Fruit fly (Drosophila melanogaster) whole organism, larva: ENCODE results near the gene ND-ACP.

ENCODE experiments used
- noc ChIP-seq: fragments of 200-800 bp; sonication (Bioruptor generic); optimal IDR thresholded peaks from 3 replicates; lab custom pipeline; 2019; ENCODE audit warnings: missing biosample characterization, mild to moderate bottlenecking, missing genetic modification characterization, moderate library complexity

The ND-ACP gene

DNA sequence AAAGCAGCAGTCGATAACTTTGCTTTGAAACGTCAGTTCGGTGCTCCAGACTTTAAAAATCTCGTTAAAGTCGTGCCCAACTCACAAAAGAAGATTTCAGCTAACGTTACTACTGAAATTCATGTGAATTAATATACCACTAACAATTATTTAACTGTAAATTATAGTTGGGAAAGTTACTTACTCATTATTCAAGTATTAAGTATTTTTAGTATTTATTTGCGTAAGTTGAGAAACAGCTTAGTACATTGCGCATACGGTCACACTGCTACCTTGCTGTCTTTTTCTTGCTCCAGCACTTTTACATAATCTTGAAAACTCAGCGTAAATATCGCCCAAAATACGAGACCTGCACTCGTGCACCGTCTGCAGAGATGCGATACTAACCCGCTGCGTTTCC, at the start of gene ND-ACP:
Gene ND-ACP (plus strand): TSS at position 226 of the 400 bp plus-strand sequence.
- TF ChIP-seq noc, result no peak

DNA sequence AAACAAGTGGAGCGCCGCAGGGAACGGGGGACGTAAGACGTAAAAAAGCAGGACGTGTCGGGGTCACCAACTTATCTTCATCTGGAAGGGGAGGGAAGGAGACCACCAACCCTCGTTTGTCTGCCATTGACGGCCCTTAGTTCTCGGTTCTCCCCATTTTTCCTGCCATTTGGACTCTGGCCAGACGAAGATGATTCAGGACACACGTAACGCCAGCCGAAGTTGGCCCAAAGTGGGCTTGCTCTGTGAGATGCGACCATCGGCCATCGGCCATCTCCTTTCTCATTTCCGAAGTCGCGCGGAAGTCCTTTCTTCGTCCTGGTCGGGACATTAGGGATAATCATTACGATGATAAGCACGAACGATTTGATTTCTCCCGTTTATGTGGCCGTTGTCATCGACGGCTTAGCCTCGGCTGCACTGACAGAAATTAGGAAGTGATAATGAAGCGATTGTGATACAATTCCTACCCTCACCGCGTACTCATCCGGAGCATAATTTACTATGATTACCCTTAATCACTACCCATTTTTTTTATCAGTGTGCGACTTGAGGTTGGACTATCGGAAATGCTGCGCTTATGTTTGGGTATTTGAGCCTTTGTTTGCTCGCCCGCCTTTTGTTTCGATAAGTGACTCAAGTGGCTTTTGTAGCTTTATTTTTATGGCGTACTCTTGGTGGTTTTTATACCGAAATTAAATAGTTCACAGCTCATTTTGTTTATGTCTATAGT, 48.7 kb upstream of the ND-ACP start:
- TF ChIP-seq noc, result no peak

DNA sequence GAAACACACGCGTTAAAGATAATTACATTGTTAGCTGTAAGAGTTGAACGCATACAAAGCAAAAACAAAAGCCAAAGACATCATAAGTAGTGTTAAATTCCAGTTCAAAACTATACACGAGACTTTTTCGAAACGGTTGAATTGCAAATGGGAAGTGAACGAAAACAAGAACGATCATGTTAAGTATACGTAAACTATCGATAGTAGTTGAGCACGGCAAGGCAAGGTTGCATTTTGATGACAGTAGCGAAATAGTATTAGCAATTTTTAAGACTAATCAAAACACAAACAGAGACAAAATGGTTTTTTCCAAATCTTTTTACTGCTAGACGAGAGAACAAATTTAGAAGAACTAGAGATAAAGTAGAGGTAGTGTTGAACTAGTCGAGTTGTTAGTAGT, 34.9 kb upstream of the ND-ACP start:
- TF ChIP-seq noc, result no peak

DNA sequence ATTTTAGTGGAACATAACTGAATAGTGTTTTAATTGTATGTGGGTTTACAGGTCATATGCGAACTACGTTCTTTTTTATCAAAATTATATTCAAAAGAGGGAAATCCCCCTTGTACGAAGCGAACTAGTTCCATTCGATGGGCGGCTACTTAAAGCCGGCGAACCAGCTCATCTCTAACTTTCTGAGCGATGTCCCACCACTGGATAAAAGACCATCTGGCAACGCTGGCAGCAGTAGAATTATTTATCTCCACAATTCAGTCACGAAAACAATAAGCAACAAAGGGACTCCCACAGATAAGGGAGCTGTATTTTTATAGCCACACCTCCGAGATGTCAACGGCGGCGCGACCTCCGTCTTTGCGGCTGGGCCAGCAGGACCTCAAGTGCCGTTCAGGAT, 34.1 kb upstream of the ND-ACP start, which contains the start of gene Rabex-5:
Gene Rabex-5 (plus strand): TSS at position 221 of the 400 bp plus-strand sequence.
- TF ChIP-seq noc, result no peak

DNA sequence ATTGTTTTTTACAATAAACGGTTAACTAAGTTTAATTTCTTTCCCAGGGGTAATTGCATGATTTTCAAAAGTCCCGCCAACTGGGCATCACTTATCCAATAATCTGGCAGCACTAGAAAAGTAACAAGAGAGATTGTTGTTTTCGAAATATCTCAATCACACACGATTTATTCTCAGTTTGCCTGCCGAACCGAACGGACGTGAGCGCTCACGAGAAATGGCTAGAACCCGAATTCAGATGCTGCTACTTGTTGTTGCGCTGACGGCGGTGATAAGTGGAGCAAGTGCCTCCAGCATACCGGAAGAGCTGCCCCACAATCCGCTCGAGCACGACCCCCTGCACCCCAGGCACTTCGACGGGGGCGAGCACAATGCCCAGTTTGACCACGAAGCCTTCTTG, 31.2 kb upstream of the ND-ACP start, which contains the start of gene scf:
Gene scf (plus strand): TSS at position 164 of the 400 bp plus-strand sequence.
- no peak for TF ChIP-seq noc

DNA sequence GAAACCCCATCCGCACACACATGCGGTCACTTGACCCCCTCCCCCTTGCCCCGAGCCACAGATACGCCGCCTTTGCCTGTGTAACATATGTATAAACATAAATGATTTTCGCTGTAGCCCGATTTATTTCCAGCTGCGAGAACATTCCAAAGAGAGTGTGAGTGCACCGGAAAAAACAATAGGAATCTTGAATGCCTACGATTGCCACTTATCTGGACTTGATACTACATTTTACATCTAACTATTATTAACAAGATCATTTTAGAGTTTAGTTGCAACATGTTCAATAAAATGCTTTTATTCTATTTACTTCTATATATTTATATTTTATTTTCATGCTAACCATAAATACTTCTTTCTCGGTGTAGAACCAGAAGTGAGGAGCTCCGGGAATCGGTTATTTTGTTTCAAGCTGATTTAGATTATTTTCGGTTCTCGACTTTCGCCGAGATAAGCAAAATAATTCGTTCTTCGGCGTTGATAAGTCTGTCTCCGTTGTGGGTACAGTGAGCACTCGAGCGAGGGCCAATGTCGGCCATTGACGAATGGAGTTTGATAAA, 29.6 kb upstream of the ND-ACP start:
- TF ChIP-seq noc, result peak; percentile 95

DNA sequence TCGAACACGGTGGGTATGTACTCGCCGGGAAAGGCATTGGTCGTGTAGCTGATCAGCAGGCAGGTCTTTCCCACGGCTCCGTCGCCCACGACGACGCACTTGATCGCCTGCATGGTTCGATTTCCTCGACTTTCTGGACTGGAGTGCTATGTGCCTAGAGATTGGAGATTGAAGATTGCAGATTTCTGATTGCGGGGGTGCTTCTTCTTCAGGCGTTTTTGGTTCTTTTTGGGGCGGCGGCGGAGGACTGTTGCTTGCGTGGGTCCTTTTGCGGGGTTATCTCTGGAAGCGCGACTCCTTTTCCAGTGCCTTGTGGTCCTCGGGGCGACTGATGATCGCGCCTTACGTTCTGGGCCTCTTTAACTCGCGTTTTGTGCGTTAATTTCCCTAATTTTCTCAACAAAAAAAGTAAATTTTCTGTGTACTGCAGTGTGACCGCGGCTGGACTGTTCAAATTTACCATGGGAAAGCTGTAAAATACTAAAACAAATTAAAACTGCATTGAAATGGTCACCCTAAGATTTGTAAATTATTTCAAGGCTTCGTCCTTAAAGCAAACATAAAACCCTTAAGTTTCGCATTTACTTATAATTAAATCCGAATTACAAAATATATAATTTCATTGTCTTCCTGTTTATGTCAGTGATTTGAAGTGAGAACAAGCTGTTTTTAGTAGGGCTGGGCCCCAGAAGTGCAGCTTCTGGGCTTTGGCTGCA, 27.4 kb upstream of the ND-ACP start, which contains the start of the genes Rac1 and Acat2:
Gene Rac1 (minus strand): TSS at position 450 of the 716 bp plus-strand sequence.
Gene Acat2 (plus strand): TSS at position 711 of the 716 bp plus-strand sequence.
- no peak for TF ChIP-seq noc

DNA sequence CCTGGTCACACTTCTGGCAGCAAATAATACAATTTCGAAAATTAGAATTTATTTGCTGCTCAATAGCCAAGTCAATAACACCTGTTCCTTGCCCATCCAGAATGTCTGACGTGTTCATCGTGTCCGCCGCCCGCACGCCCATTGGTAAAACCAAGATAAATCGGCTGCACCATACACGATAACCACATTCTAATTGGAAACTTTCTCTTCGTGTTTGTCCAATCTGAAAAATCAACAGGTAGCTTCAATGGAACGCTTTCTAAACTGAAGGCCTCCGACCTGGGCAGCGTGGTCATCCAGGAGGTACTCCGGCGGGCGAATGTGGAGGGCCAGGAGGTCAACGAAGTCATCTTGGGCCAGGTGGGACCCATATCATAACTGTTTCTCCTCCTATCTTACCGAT, 26.8 kb upstream of the ND-ACP start:
- TF ChIP-seq noc, result no peak

DNA sequence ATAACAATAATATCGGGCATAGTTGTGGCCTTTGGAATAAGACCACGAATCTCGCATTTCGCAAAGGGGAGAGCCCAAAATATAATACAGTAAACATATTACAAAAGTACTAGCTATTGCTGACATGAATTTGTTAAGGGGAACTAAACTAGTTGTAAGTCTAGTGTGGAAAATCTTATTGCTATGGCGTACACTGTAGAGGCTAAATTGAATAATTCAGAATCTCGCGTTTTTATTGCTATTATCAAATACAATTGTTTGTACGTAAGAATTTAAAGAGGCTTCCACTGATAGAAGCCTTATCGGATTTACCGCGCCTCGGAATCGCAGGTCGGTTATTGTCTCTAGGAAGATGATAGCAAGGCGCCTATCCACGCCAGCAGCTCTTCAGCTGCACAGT, 24.4 kb upstream of the ND-ACP start:
- TF ChIP-seq noc, result peak; percentile 73

DNA sequence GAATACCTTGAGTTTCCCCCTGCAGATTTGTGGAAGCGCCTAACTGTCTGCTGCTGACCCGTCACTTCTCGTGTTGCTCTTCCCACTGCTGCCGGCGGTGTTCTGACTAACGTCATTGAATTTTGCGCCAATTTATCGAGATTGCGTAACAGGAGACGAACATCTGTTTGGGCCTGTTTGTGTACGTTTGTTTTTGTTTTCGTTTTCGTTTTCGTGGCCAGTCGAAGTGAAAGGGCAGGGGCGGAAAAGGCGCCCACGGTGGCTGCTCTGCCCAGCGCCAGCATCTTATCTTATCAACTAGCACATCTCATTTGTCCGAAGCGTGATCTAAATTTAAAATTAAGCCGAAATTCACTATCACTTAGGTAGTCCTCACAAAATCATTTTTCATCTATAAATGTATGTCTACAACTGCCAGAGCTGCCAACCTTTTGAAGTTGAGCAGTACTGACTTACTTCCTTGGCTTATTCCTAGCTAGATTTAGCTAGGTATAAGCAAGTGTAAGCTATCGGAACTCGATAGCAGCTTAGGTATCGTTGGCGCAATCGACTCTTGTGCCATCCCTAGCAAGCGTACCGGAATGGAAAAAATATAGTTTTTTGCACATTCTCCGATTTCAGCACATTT, 22.6 kb upstream of the ND-ACP start, which contains the start of the genes Ctr9 and Nt5a:
Gene Ctr9 (plus strand): TSS at position 220 of the 628 bp plus-strand sequence.
Gene Nt5a (minus strand): TSS at position 414 of the 628 bp plus-strand sequence.
- TF ChIP-seq noc, result peak; percentile 40

DNA sequence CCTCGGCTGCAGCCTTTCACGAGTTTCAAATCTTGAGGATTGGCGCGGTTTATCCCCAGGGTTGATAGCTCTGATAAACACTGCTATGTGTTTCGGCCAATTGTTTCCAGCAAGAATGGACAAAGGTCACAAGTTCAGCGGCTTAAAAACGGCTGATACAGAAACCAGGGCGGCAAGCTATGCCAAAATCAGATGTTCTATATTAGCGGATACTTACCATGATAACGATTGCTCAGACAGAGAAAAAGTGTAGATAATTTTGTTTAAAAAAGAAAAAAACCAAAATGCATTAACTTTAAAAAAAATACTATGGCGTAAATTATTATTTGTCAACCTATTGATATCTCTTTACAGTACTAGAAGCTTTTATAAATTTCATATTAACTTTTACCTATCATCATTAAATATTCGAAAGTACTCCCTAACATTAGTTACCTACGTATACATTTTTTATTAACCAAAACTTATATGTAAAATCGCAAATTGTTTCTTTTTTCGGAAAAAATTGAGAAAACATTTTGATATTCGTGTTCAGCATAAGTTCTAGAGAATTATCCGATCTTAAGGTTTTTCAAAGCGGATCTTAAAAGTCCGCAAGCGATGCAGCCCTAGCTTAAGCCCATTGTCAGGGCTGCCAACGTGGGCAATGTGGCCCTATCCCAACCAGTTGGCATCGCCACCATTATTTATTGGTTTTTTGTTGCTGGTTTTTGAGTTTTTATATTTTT, 16.5 kb upstream of the ND-ACP start, which contains the start of the genes sturkopf and Herc4:
Gene sturkopf (minus strand): TSS at position 339 of the 728 bp plus-strand sequence.
Gene Herc4 (plus strand): TSS at position 658 of the 728 bp plus-strand sequence.
- peak; percentile 72 for TF ChIP-seq noc

DNA sequence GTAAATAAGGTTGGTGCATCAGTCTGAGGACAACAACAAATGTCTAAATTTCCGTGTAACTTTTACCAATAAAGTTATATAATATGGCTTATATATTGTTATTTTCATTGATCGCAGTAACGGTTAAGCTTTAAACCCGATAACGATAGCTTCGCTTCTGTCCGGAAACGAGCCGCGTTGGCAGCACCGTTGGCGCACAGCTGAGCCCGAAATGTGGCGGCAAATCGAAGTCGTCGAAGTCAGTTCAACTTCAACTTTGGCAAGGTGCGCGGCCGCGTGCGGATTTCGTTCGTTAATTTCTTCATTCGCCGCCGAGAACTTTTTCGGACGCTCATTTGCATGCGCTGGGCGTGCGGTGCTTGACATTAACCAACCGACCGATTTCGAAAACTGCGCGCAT, 11.5 kb upstream of the ND-ACP start, which contains the start of gene Myo61F:
Gene Myo61F (plus strand): TSS at position 240 of the 400 bp plus-strand sequence.
- no peak for TF ChIP-seq noc

DNA sequence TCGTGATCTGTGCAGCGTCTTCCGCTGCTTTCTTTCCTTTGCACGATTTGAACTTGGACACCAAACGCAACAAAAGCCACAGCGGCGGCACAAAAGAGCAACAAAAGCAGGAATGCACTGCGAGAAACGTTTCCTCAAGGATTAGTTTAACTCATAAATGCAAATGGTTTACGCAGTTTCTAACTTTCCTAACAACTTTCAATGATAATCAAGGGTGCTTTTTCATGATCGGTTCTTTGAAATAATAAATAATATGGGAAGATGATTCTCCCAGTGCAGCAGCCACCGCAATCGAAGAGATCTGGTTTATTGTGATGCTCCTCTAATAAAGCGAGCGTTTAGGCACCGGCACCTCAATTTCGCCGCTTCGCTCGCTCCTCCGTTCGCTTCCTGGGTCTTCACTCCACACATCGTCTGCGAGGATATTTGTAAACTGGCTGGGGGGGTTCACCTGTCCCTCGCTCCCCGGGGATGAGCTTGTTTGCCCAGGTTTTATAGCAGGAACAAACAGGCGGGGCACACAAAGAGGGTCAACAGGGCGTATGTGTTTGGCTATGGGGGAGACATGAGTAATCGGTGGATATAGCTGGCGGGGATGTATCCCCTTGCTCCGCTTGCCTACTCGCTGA, 10.5 kb upstream of the ND-ACP start:
- TF ChIP-seq noc, result peak; percentile 47

DNA sequence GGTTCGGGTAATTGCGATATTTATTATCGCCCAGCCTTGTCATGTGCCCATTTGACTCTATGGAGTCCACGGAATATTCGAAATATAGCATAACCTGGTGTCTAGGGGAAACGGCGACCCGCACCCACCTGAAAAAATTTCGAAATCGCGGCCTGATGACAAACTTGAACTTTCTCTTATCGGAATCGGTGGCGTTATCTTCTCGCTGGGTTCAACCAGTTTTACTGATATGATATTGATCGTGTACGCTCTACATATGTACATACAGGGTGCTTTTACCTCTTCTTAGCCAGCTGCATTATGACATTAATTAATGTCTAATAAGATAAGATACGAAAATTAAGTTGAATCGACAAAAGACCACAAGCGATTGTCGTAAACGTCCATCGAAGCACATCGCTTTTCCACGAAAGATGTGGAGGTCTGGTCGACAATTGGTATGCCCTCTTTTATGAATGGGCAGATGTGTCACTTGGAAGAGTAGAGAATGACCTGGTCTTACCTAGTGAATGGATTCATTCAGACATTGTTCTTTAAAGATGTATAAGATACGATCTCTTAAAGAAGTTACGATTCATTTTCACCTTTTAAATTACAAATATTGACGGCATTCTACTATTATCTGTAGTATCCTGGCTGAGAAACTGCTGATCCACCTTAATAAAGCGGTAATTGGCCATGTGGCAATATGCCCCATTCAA, 9.4 kb upstream of the ND-ACP start:
- peak; percentile 47 for TF ChIP-seq noc
